Fruit fly (Drosophila melanogaster): ENCODE data around the gene vari.

vari gene

DNA sequence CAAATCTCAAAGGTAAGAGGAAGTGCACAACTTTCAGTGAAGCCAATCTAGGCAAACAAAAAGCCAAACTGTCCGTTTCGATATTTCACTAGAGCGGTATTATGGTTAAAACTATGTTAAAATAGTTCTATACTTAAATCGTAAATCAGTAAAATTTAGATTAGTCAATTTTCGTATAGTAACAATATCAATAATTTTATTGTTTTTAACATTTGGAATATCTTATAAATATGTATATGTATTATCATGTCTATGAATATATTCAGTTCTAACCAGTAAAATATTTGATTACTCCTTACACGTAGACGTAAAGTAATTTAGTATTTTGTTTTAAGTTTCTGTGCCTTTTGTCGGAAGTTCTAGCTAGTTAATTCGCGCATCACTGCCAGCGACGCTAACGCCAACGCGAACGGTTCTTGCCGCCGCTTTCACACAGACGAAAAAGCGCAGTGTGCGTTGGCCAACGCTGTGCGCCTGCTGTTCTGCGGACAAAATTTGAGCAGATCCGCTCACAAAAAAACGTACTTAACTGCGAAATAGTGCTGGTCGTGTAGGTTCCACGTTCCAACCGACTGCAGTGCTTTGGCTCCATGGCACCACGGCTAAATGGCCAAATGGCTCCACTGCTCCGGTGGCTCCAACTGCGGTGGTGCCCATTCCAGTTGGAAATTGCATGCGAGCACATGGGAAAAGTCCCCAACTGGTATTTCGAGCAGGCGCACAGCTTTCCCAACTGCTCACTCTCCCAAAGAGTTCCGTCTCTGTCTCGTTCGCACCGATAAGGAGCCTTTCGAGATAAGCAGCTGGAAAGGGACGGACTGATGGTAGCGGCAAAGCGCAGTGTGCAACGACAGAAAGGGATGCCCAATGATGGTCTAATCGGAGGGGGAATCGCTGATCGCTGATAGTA, 26.6 kb upstream of the vari start:
- TF ChIP-seq CTCF (optimal IDR thresholded peaks at IDR 0.05) (peak in 1 of 2 experiments; percentile 9), CG8478 (optimal IDR thresholded peaks at IDR 0.05) (no peak)

- TF ChIP-seq CTCF (optimal IDR thresholded peaks at IDR 0.05) (peak in 1 of 2 experiments; percentile 20), CG8478 (optimal IDR thresholded peaks at IDR 0.05) (no peak)
Measured at dm6 chr2L:20822489-20823195, 25.8 kb upstream of the vari start, which contains the start of gene CG9331. TSS of gene CG9331 (plus strand) at chr2L:20822828.

DNA sequence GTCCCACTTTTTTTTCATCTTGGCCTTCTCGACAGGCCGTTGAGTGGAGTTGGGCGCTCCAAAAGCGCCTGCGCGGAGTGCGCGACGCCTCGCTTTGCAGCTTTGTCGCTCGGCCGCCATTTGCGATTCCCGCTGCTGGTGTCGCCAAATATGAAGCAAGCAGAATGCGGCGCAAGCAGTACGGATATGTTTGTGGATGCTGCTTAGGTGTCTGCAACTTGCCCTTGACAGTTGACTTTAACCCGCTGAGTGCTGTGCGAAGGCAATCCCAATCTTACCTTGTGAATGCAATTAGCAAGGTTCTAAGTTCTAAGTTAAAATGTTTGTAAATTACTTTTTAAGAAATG, 25.2 kb upstream of the vari start:
- TF ChIP-seq CG8478 (optimal IDR thresholded peaks at IDR 0.05) (no peak), CTCF (optimal IDR thresholded peaks at IDR 0.05) (peak in 1 of 2 experiments; percentile 0)

- TF ChIP-seq CG8478 (optimal IDR thresholded peaks at IDR 0.05) (no peak), CTCF (optimal IDR thresholded peaks at IDR 0.05) (no peak)
Measured at dm6 chr2L:20821249-20822024, 24.6 kb upstream of the vari start.

DNA sequence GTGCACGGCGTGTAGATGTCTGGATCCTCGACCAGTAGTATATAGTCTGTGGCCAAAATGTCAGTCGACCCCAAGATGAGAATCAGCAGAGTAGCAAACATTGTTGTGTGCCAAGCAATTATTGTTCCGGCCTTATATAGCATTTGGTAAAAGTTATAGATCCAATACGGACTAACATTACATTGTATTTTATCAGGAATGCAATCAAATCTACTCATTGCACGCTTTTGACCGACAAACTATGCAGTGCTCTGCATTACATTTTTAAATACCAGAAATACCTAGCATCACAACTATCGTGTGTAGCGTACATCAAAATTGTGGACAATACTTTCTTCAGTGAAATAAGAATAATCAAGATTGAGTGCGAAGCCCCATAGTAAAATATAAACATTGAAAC, 23.9 kb upstream of the vari start, which contains the start of gene CheB38c:
CheB38c (minus strand) TSS at position 101 of the 400 bp plus-strand sequence.
- TF ChIP-seq CG8478 (optimal IDR thresholded peaks at IDR 0.05) (no peak), CTCF (optimal IDR thresholded peaks at IDR 0.05) (no peak)

DNA sequence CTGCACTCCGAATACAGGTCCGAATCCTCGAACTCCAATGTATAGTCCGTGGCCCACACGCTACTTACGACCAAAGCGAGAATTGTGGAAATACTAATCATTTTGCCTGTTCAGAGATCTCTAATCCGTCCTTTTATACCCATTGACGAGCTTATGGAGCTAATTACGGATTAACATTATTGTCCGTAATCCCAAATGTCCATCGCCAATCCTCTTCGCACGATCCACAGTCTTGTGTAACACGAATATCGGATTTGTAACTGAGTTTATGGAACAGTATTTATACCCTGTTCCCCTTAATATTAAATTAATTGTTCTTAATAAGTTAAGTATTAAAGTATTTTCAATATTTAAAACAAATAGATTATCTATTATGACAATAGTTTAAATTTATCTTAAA, 21.6 kb upstream of the vari start, which contains the start of gene CheB38a:
CheB38a (minus strand) TSS at position 101 of the 400 bp plus-strand sequence.
- TF ChIP-seq CTCF (optimal IDR thresholded peaks at IDR 0.05) = no peak
- TF ChIP-seq CG8478 (optimal IDR thresholded peaks at IDR 0.05) = no peak

dm6 chr2L:20817170-20817569, 20.3 kb upstream of the vari start, which contains the start of gene CheB38b:
TSS of gene CheB38b (minus strand) at chr2L:20817270.
- TF ChIP-seq CTCF (optimal IDR thresholded peaks at IDR 0.05) = no peak
- no peak for TF ChIP-seq CG8478 (optimal IDR thresholded peaks at IDR 0.05)

dm6 chr2L:20816140-20816539, 19.3 kb upstream of the vari start, which contains the start of gene CG33322:
TSS of gene CG33322 (minus strand) at chr2L:20816240.
- TF ChIP-seq CG8478 (optimal IDR thresholded peaks at IDR 0.05) = no peak
- TF ChIP-seq CTCF (optimal IDR thresholded peaks at IDR 0.05) = no peak

DNA sequence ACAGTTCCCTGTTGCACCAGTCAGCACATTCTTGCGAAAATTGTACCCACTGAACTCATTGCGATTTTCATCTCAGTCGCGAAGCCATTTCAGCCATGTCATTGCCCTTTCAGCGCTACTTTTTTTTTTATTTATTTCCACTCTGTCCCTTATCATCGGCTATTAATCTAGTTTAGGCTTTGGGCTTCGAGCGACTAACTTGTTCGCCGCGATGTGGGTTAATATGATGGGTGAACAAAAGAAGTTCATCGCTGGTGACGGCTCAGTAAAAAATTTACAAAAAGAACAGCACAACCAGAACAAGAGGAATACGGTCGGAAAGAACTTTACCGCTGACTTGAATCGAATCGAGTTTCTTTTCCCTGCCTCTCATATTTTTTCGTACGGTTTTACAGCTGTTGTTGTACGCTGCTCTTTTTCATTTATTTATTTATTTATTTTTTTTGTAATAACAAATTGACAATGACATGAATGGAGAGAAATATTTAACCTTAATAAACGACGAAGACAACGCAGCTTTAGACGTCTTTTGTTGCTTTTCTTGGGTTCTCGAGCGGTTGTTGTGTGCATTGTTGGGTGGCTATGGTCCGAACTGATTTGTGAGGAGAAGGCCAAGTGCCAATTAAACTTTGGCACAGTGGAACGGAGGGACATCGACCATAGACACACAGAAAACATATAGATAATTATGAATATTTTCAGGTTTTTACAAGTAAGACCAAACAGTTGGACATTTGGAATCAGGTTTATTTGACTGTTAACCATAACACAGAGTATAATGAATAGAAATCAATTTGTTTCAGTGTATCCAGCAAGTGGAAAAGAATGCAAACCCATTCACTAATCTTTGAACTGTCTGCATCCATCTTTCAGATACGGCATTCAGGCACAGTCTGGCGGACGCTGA, 15.7 kb upstream of the vari start:
- TF ChIP-seq CTCF (optimal IDR thresholded peaks at IDR 0.05) (no peak), CG8478 (optimal IDR thresholded peaks at IDR 0.05) (no peak)

dm6 chr2L:20811039-20811652, 14.3 kb upstream of the vari start:
- TF ChIP-seq CG8478 (optimal IDR thresholded peaks at IDR 0.05) (no peak), CTCF (optimal IDR thresholded peaks at IDR 0.05) (no peak)

DNA sequence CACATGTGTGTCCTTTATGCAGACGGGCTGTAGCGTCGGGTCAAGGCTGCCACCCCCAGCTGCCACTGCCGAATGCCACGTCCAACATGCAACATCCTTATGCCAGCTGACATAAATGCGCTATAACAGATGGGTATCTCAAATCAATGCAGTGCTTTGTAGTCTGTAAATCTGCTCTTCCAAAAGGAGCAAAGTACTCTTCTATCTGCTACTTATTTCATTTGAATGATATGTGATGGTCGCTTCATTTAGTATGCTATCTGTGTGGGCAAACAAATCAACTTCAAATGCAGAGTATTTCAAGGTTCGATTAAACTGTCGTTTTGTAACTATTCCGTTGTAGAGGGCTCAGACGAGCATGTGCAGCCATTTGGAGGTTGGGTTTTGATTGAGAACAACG, 12.4 kb upstream of the vari start:
- no peak for TF ChIP-seq CTCF (optimal IDR thresholded peaks at IDR 0.05)
- TF ChIP-seq CG8478 (optimal IDR thresholded peaks at IDR 0.05) = no peak

- no peak for TF ChIP-seq CTCF (optimal IDR thresholded peaks at IDR 0.05)
- no peak for TF ChIP-seq CG8478 (optimal IDR thresholded peaks at IDR 0.05)
Measured at dm6 chr2L:20808510-20809195, 11.8 kb upstream of the vari start.

All from S2 (cell line).